Worm (Caenorhabditis elegans) whole organism, mixed stage, embryonic: ENCODE results near the gene C09H10.4.

Experiments used
- bed-3 ChIP-seq: fragments of 200-800 bp; sonication (Bioruptor generic); optimal IDR thresholded peaks from 3 replicates; lab custom pipeline; 2018; ENCODE audit warnings: mild to moderate bottlenecking, missing genetic modification characterization, moderate library complexity, missing compliant biosample characterization
- ces-1 ChIP-seq: fragments of 150-350 bp; optimal IDR thresholded peaks from 2 replicates; lab custom pipeline; 2014; ENCODE audit warnings: missing biosample characterization, missing genetic modification reagents, missing genetic modification characterization
- elt-1 ChIP-seq: sonication (generic microtip); optimal IDR thresholded peaks from 2 replicates; lab custom pipeline; 2017; ENCODE audit warnings: missing genetic modification characterization, mild to moderate bottlenecking, missing compliant biosample characterization, antibody characterized with exemption, moderate library complexity, borderline replicate concordance; ENCODE audit not compliant: insufficient read depth
- elt-3 ChIP-seq: fragments of 150-350 bp; optimal IDR thresholded peaks from 2 replicates; lab custom pipeline; 2014; ENCODE audit warnings: missing biosample characterization, missing genetic modification characterization
- hlh-1 ChIP-seq: fragments of 150-350 bp; optimal IDR thresholded peaks from 2 replicates; lab custom pipeline; 2014; ENCODE audit warnings: missing biosample characterization, missing genetic modification reagents, missing genetic modification characterization
- lin-13 ChIP-seq: fragments of 150-350 bp; optimal IDR thresholded peaks from 2 replicates; lab custom pipeline; 2014; ENCODE audit warnings: missing biosample characterization, missing genetic modification characterization
- lin-32 ChIP-seq: fragments of 200-800 bp; sonication (Bioruptor generic); optimal IDR thresholded peaks from 2 replicates; lab custom pipeline; 2018; ENCODE audit warnings: mild to moderate bottlenecking, missing genetic modification characterization, missing compliant biosample characterization
- mep-1 ChIP-seq: fragments of 150-350 bp; optimal IDR thresholded peaks from 2 replicates; lab custom pipeline; 2017; ENCODE audit warnings: missing biosample characterization, missing genetic modification reagents, missing genetic modification characterization, inconsistent platforms
- nhr-2 ChIP-seq: fragments of 150-350 bp; optimal IDR thresholded peaks from 2 replicates; lab custom pipeline; 2014; ENCODE audit warnings: missing biosample characterization, missing genetic modification characterization
- nhr-237 ChIP-seq: fragments of 150-350 bp; optimal IDR thresholded peaks from 2 replicates; lab custom pipeline; 2014; ENCODE audit warnings: missing biosample characterization, missing genetic modification characterization
- nhr-76 ChIP-seq: sonication (generic microtip); optimal IDR thresholded peaks from 2 replicates; lab custom pipeline; 2017; ENCODE audit warnings: missing biosample characterization, missing genetic modification characterization
- unc-120 ChIP-seq: sonication (generic microtip); optimal IDR thresholded peaks from 2 replicates; lab custom pipeline; 2017; ENCODE audit warnings: missing genetic modification characterization, missing compliant biosample characterization; ENCODE audit not compliant: poor library complexity, severe bottlenecking
- unc-62 ChIP-seq: fragments of 150-350 bp; optimal IDR thresholded peaks from 2 replicates; lab custom pipeline; 2014; ENCODE audit warnings: missing biosample characterization, missing genetic modification reagents, missing genetic modification characterization
- ztf-11 ChIP-seq: fragments of 150-350 bp; optimal IDR thresholded peaks from 2 replicates; lab custom pipeline; 2014; ENCODE audit warnings: missing biosample characterization, missing genetic modification characterization

DNA sequence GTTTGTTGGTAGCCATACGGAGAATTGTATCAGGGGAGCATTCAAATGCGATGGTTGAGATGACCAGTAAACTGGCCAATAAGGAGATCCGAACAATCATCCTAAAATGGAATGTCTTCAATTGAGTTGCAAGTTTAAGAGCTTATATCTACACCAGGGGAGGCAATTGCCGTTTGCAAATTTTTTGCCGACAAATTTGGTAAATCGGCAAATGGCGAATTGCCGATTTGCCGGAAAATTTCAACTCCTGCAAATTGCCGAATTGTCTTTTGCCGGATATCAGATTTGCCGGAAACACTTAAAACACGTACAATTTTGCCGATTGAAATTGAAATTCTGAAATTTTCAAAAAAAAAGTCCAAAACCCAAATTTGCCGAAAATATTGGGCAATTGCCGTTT, 34.9 kb downstream of the C09H10.4 start, which contains the start of gene F40F8.5:
- TF ChIP-seq hlh-1 (tag; lab: Kevin White, UChicago) (no peak), ces-1 (GFP tag; lab: Kevin White, UChicago) (no peak), ztf-11 (tag; lab: Kevin White, UChicago) (no peak), nhr-2 (tag; lab: Kevin White, UChicago) (no peak), elt-1 (tag; lab: Kevin White, UChicago) (no peak), lin-13 (tag; lab: Kevin White, UChicago) (no peak), bed-3 (no peak), mep-1 (no peak), nhr-76 (tag; lab: Kevin White, UChicago) (no peak), lin-32 (GFP tag; lab: Kevin White, UChicago) (no peak), elt-3 (tag; lab: Kevin White, UChicago) (no peak), unc-120 (tag; lab: Kevin White, UChicago) (no peak), unc-62 (GFP tag; lab: Kevin White, UChicago) (no peak), nhr-237 (tag; lab: Kevin White, UChicago) (no peak)
